Worm (Caenorhabditis elegans) whole organism, late embryonic: ENCODE measurements around the gene wdr-5.3.
A peak's percentile ranks its signal among the peaks of the same experiment; 100 is the strongest.

ENCODE experiments used
- C08G9.2 ChIP-seq: sonication (generic microtip); optimal IDR thresholded peaks from 2 replicates; lab custom pipeline; 2016; ENCODE audit warnings: mild to moderate bottlenecking, missing genetic modification characterization, moderate library complexity, missing compliant biosample characterization
- C38D4.7 ChIP-seq: fragments of 200-800 bp; sonication (Bioruptor generic); optimal IDR thresholded peaks from 2 replicates; lab custom pipeline; 2018; ENCODE audit warnings: mild to moderate bottlenecking, missing genetic modification characterization, moderate library complexity, missing compliant biosample characterization
- F13H6.1 ChIP-seq: sonication (generic microtip); optimal IDR thresholded peaks from 2 replicates; lab custom pipeline; 2016; ENCODE audit warnings: missing genetic modification characterization, missing compliant biosample characterization
- K02D7.2 ChIP-seq: sonication (generic microtip); optimal IDR thresholded peaks from 2 replicates; lab custom pipeline; 2017; ENCODE audit warnings: mild to moderate bottlenecking, missing genetic modification characterization, missing compliant biosample characterization
- T23F11.4 ChIP-seq: fragments of 200-800 bp; sonication (Bioruptor generic); optimal IDR thresholded peaks from 2 replicates; lab custom pipeline; 2018; ENCODE audit warnings: mild to moderate bottlenecking, missing genetic modification characterization, missing compliant biosample characterization
- Y22D7AL.16 ChIP-seq: sonication (generic microtip); optimal IDR thresholded peaks from 2 replicates; lab custom pipeline; 2016; ENCODE audit warnings: missing genetic modification characterization, missing compliant biosample characterization
- ahr-1 ChIP-seq: sonication (generic microtip); optimal IDR thresholded peaks from 2 replicates; lab custom pipeline; 2016; ENCODE audit warnings: missing genetic modification characterization, missing compliant biosample characterization
- ceh-6 ChIP-seq: fragments of 200-800 bp; sonication (Bioruptor generic); optimal IDR thresholded peaks from 2 replicates; lab custom pipeline; 2018; ENCODE audit warnings: mild to moderate bottlenecking, missing genetic modification characterization, missing compliant biosample characterization
- ceh-9 ChIP-seq: sonication (generic microtip); optimal IDR thresholded peaks from 2 replicates; lab custom pipeline; 2016; ENCODE audit warnings: mild to moderate bottlenecking, missing genetic modification characterization, inconsistent platforms, missing compliant biosample characterization
- dmd-4 ChIP-seq: sonication (generic microtip); optimal IDR thresholded peaks from 2 replicates; lab custom pipeline; 2016; ENCODE audit warnings: borderline replicate concordance, missing genetic modification characterization, missing compliant biosample characterization
- elt-2 ChIP-seq: sonication (generic microtip); optimal IDR thresholded peaks from 2 replicates; lab custom pipeline; 2016; ENCODE audit warnings: missing genetic modification reagents, missing genetic modification characterization, missing compliant biosample characterization
- ets-4 ChIP-seq: sonication (generic microtip); optimal IDR thresholded peaks from 2 replicates; lab custom pipeline; 2016; ENCODE audit warnings: missing genetic modification characterization, missing compliant biosample characterization
- fkh-6 ChIP-seq: sonication (generic microtip); optimal IDR thresholded peaks from 2 replicates; lab custom pipeline; 2016; ENCODE audit warnings: missing genetic modification characterization, missing compliant biosample characterization
- gmeb-2 ChIP-seq: sonication (generic microtip); optimal IDR thresholded peaks from 2 replicates; lab custom pipeline; 2016; ENCODE audit warnings: missing genetic modification characterization, inconsistent platforms, missing compliant biosample characterization
- hlh-30 ChIP-seq: sonication (generic microtip); optimal IDR thresholded peaks from 2 replicates; lab custom pipeline; 2017; ENCODE audit warnings: antibody characterized with exemption, missing genetic modification characterization, missing compliant biosample characterization; ENCODE audit not compliant: insufficient read depth
- npax-4 ChIP-seq: sonication (generic microtip); optimal IDR thresholded peaks from 2 replicates; lab custom pipeline; 2016; ENCODE audit warnings: missing genetic modification characterization, missing compliant biosample characterization
- pha-4 ChIP-seq: fragments of 150-350 bp; optimal IDR thresholded peaks from 2 replicates; lab custom pipeline; 2018; ENCODE audit warnings: missing biosample characterization, missing genetic modification reagents, missing genetic modification characterization
- ref-2 ChIP-seq: sonication (generic microtip); optimal IDR thresholded peaks from 2 replicates; lab custom pipeline; 2016; ENCODE audit warnings: missing genetic modification characterization, missing compliant biosample characterization
- sdc-2 ChIP-seq: sonication (generic microtip); optimal IDR thresholded peaks from 2 replicates; lab custom pipeline; 2016; ENCODE audit warnings: missing genotype, missing genetic modification characterization, missing compliant biosample characterization
- syd-9 ChIP-seq: sonication (generic microtip); optimal IDR thresholded peaks from 2 replicates; lab custom pipeline; 2016; ENCODE audit warnings: mild to moderate bottlenecking, missing genetic modification characterization, moderate library complexity, missing compliant biosample characterization
- tbx-2 ChIP-seq: sonication (generic microtip); optimal IDR thresholded peaks from 2 replicates; lab custom pipeline; 2016; ENCODE audit warnings: missing genetic modification characterization, missing compliant biosample characterization
- unc-3 ChIP-seq, 2 experiments: fragments of 200-800 bp in 1 of 2; sonication (Bioruptor generic) in 1 of 2; sonication (generic microtip) in 1 of 2; conservative IDR thresholded peaks in 1 of 2; optimal IDR thresholded peaks in 1 of 2; 2 replicates each; pipeline versions ENCODE4 v1.3.6 to Lab custom; 2016 to 2022; ENCODE audit warnings: missing compliant biosample characterization in 2 of 2, missing genetic modification characterization in 2 of 2, missing genetic modification reagents in 1 of 2
- unc-55 ChIP-seq: sonication (generic microtip); optimal IDR thresholded peaks from 2 replicates; lab custom pipeline; 2017; ENCODE audit warnings: missing biosample characterization, missing genetic modification reagents, missing genetic modification characterization
- unc-86 ChIP-seq: sonication (generic microtip); optimal IDR thresholded peaks from 2 replicates; lab custom pipeline; 2016; ENCODE audit warnings: missing genetic modification characterization, missing compliant biosample characterization

Gene wdr-5.3

DNA sequence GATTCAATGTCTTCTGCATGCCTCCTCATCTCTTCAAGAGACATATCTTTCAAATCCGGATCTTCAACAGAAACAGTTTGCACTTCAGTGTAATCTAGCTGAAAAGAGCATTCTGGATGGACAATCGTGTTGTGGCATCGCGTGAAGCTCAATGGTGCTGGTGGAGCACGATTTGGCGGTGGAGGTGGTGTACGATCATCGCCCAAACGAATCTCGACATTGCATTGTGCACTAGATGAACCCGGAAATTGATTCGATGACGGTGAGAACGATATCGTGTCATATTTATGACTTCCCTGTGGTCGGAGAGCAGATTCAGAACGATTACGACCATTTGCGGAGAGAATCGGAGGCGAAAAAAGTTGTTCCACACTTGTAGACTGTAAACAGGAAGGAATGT is 36.3 kb downstream of the wdr-5.3 start:
- TF ChIP-seq ceh-9 (tag; lab: Kevin White, UChicago) (no peak), tbx-2 (no peak), ahr-1 (tag; lab: Kevin White, UChicago) (no peak), F13H6.1 (tag; lab: Kevin White, UChicago) (no peak), ceh-6 (GFP tag; lab: Kevin White, UChicago) (no peak), ref-2 (no peak), ets-4 (tag; lab: Kevin White, UChicago) (no peak), gmeb-2 (no peak), C08G9.2 (tag; lab: Kevin White, UChicago) (no peak), T23F11.4 (GFP tag; lab: Kevin White, UChicago) (no peak), unc-86 (no peak), C38D4.7 (GFP tag; lab: Kevin White, UChicago) (no peak)

DNA sequence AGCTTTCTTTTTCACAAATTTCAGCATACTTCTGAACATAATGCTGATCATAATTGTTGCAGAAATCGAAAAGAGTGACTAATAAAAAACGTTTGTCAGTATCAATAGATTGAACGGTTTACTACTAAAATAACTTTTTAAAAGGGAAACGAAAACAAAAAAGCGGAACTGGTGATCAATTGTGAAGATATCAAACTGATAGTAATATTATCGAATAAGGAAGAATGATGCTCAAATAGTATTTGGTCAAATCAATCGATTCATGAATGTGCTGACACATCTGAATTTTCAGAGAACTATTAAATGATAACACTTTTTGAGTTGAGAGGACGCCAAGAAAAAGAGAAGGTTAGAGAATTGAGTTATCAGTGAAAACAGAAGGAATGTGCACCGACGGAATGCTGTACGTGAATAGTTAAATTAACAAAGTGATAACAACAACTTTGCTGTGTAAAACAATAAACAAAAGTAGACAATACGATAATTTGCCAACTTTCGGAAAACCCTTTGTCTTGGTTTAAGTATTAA is 39.7 kb downstream of the wdr-5.3 start, which contains the start of gene D1054.5:
TSS of gene D1054.5 (minus strand) at position 51 of the 528 bp plus-strand sequence.
- TF ChIP-seq pha-4 (no peak), ets-4 (tag; lab: Kevin White, UChicago) (no peak), sdc-2 (tag; lab: Kevin White, UChicago) (no peak), hlh-30 (tag; lab: Kevin White, UChicago) (no peak), fkh-6 (tag; lab: Kevin White, UChicago) (no peak), elt-2 (tag; lab: Kevin White, UChicago) (peak; percentile 56)

DNA sequence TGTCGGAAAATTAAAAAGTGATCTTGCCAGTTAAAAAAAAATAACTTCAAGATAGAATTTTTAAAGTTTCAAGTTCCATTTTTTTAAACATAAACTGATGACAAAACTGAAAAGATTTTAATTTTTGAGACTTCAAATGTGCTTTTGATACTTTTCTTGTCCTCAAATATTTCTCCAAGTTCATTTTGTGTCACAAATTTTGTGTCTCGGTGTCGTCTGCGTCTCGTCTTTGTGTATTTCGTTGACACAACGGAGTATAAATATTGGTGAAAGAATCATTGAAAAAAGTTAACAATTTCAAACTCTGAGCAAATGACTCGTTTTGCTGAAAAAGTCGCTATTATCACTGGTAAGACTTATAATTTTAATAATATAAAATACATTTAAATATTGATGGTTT is 47.1 kb downstream of the wdr-5.3 start, which contains the start of gene D1054.8:
TSS of gene D1054.8 (plus strand) at position 301 of the 400 bp plus-strand sequence.
- TF ChIP-seq elt-2 (tag; lab: Kevin White, UChicago) (no peak), unc-55 (GFP tag; lab: Kevin White, UChicago) (no peak), dmd-4 (no peak), K02D7.2 (no peak), syd-9 (tag; lab: Kevin White, UChicago) (no peak), unc-86 (no peak), unc-3 (GFP tag; conservative IDR thresholded peaks at IDR 0.05; lab: Robert Waterston, UW) (no peak), unc-3 (tag; optimal IDR thresholded peaks at IDR 0.05; lab: Kevin White, UChicago) (no peak), Y22D7AL.16 (tag; lab: Kevin White, UChicago) (no peak), npax-4 (tag; lab: Kevin White, UChicago) (no peak)
